Worm (Caenorhabditis elegans) whole organism, L2 larva: ENCODE data around the gene srbc-25.

Experiments used
- C34F6.9 ChIP-seq: fragments of 150-350 bp; optimal IDR thresholded peaks from 2 replicates; lab custom pipeline; 2014; ENCODE audit warnings: missing biosample characterization, missing genetic modification characterization
- Y55F3AM.14 ChIP-seq: fragments of 200-800 bp; sonication (Bioruptor generic); optimal IDR thresholded peaks from 2 replicates; lab custom pipeline; 2018; ENCODE audit warnings: mild to moderate bottlenecking, missing genetic modification characterization, missing compliant biosample characterization
- ZK546.5 ChIP-seq: sonication (generic microtip); optimal IDR thresholded peaks from 2 replicates; lab custom pipeline; 2017; ENCODE audit warnings: missing biosample characterization, missing genetic modification characterization
- aly-2 ChIP-seq: fragments of 150-350 bp; optimal IDR thresholded peaks from 2 replicates; lab custom pipeline; 2014; ENCODE audit warnings: missing biosample characterization, missing genetic modification characterization
- ama-1 ChIP-seq: fragments of 150-350 bp; optimal IDR thresholded peaks from 2 replicates; lab custom pipeline; 2018; ENCODE audit warnings: inconsistent platforms
- ceh-16 ChIP-seq: fragments of 150-350 bp; optimal IDR thresholded peaks from 2 replicates; lab custom pipeline; 2014; ENCODE audit warnings: missing biosample characterization, missing genetic modification characterization
- ceh-82 ChIP-seq: fragments of 150-350 bp; optimal IDR thresholded peaks from 2 replicates; lab custom pipeline; 2014; ENCODE audit warnings: missing biosample characterization, missing genetic modification characterization
- egl-27 ChIP-seq: sonication (generic microtip); optimal IDR thresholded peaks from 3 replicates; lab custom pipeline; 2017; ENCODE audit warnings: missing biosample characterization, missing genetic modification reagents, missing genetic modification characterization
- elt-1 ChIP-seq: fragments of 150-350 bp; optimal IDR thresholded peaks from 2 replicates; lab custom pipeline; 2014; ENCODE audit warnings: missing biosample characterization, missing genetic modification characterization
- elt-3 ChIP-seq: sonication (generic microtip); optimal IDR thresholded peaks from 2 replicates; lab custom pipeline; 2017; ENCODE audit warnings: missing biosample characterization, missing genetic modification characterization
- fos-1 ChIP-seq: fragments of 150-350 bp; optimal IDR thresholded peaks from 2 replicates; lab custom pipeline; 2014; ENCODE audit warnings: missing biosample characterization, missing genetic modification characterization
- gmeb-1 ChIP-seq: fragments of 150-350 bp; optimal IDR thresholded peaks from 2 replicates; lab custom pipeline; 2014; ENCODE audit warnings: missing biosample characterization, missing genetic modification characterization
- lin-11 ChIP-seq: fragments of 150-350 bp; sonication (generic microtip); optimal IDR thresholded peaks from 2 replicates; lab custom pipeline; 2014; ENCODE audit warnings: missing biosample characterization, missing genetic modification characterization, inconsistent platforms, mixed read lengths
- lin-13 ChIP-seq: fragments of 150-350 bp; optimal IDR thresholded peaks from 2 replicates; lab custom pipeline; 2014; ENCODE audit warnings: missing biosample characterization, missing genetic modification reagents, missing genetic modification characterization
- lsy-2 ChIP-seq, 2 experiments: fragments of 150-350 bp in 1 of 2; sonication (generic microtip) in 1 of 2; optimal IDR thresholded peaks; 2 replicates each; lab custom pipeline; 2014 to 2017; ENCODE audit warnings: missing biosample characterization in 2 of 2, missing genetic modification characterization in 2 of 2
- mab-5 ChIP-seq: fragments of 150-350 bp; optimal IDR thresholded peaks from 2 replicates; lab custom pipeline; 2014; ENCODE audit warnings: missing biosample characterization, missing genetic modification characterization
- mbf-1 ChIP-seq: sonication (generic microtip); optimal IDR thresholded peaks from 2 replicates; lab custom pipeline; 2017; ENCODE audit warnings: missing biosample characterization, missing genetic modification characterization
- mdl-1 ChIP-seq, 2 experiments: fragments of 150-350 bp in 1 of 2; sonication (generic microtip) in 1 of 2; optimal IDR thresholded peaks; 2 replicates each; lab custom pipeline; 2017; ENCODE audit warnings: missing biosample characterization in 2 of 2, missing genetic modification characterization in 2 of 2
- nhr-10 ChIP-seq: sonication (generic microtip); optimal IDR thresholded peaks from 2 replicates; lab custom pipeline; 2017; ENCODE audit warnings: missing biosample characterization, missing genetic modification characterization
- nhr-11 ChIP-seq: fragments of 150-350 bp; optimal IDR thresholded peaks from 2 replicates; lab custom pipeline; 2014; ENCODE audit warnings: missing biosample characterization, missing genetic modification characterization
- nhr-12 ChIP-seq: fragments of 150-350 bp; optimal IDR thresholded peaks from 2 replicates; lab custom pipeline; 2014; ENCODE audit warnings: missing biosample characterization, missing genetic modification characterization
- nhr-21 ChIP-seq: fragments of 150-350 bp; optimal IDR thresholded peaks from 2 replicates; lab custom pipeline; 2014; ENCODE audit warnings: missing biosample characterization, missing genetic modification characterization
- nhr-237 ChIP-seq: fragments of 150-350 bp; optimal IDR thresholded peaks from 2 replicates; lab custom pipeline; 2014; ENCODE audit warnings: missing biosample characterization, missing genetic modification characterization
- nhr-25 ChIP-seq: fragments of 150-350 bp; sonication (generic microtip); optimal IDR thresholded peaks from 3 replicates; lab custom pipeline; 2014; ENCODE audit warnings: missing biosample characterization, missing genetic modification characterization
- nhr-6 ChIP-seq: fragments of 150-350 bp; optimal IDR thresholded peaks from 2 replicates; lab custom pipeline; 2014; ENCODE audit warnings: missing biosample characterization, missing genetic modification characterization
- sem-4 ChIP-seq: fragments of 150-350 bp; optimal IDR thresholded peaks from 2 replicates; lab custom pipeline; 2014; ENCODE audit warnings: missing biosample characterization, missing genetic modification reagents, missing genetic modification characterization
- skn-1 ChIP-seq: sonication (generic microtip); optimal IDR thresholded peaks from 2 replicates; lab custom pipeline; 2017; ENCODE audit warnings: missing biosample characterization, missing genetic modification characterization
- sma-9 ChIP-seq, 2 experiments: fragments of 150-350 bp in 1 of 2; sonication (generic microtip) in 1 of 2; optimal IDR thresholded peaks; 2 replicates each; lab custom pipeline; 2014 to 2016; ENCODE audit warnings: missing genetic modification characterization in 2 of 2, mild to moderate bottlenecking in 1 of 2, missing biosample characterization in 1 of 2, missing compliant biosample characterization in 1 of 2, missing genetic modification reagents in 1 of 2, moderate library complexity in 1 of 2
- snpc-4 ChIP-seq: fragments of 150-350 bp; optimal IDR thresholded peaks from 2 replicates; lab custom pipeline; 2014; ENCODE audit warnings: missing biosample characterization, missing genetic modification characterization
- unc-39 ChIP-seq: fragments of 150-350 bp; optimal IDR thresholded peaks from 2 replicates; lab custom pipeline; 2014; ENCODE audit warnings: missing biosample characterization, missing genetic modification characterization
- unc-62 ChIP-seq: fragments of 150-350 bp; optimal IDR thresholded peaks from 2 replicates; lab custom pipeline; 2014; ENCODE audit warnings: missing biosample characterization, missing genetic modification reagents, missing genetic modification characterization
- zag-1 ChIP-seq: fragments of 150-350 bp; optimal IDR thresholded peaks from 2 replicates; lab custom pipeline; 2014; ENCODE audit warnings: missing biosample characterization, missing genetic modification characterization
- ztf-1 ChIP-seq: fragments of 200-800 bp; sonication (Bioruptor generic); conservative IDR thresholded peaks from 2 replicates; pipeline ENCODE4 v1.3.6; 2022; ENCODE audit warnings: missing genetic modification characterization, missing compliant biosample characterization
- ztf-11 ChIP-seq: sonication (generic microtip); optimal IDR thresholded peaks from 2 replicates; lab custom pipeline; 2017; ENCODE audit warnings: missing biosample characterization, missing genetic modification characterization
- ztf-4 ChIP-seq: fragments of 150-350 bp; optimal IDR thresholded peaks from 2 replicates; lab custom pipeline; 2014; ENCODE audit warnings: missing biosample characterization, missing genetic modification characterization

The srbc-25 gene

ce11 chrV:17178457-17178856, 4.6 kb downstream of the srbc-25 start, which contains the start of gene srh-174:
srh-174 (plus strand) TSS chrV:17178757.
- no peak for TF ChIP-seq mdl-1 (tag; optimal IDR thresholded peaks at IDR 0.05; lab: Kevin White, UChicago)
- no peak for TF ChIP-seq ZK546.5
- no peak for TF ChIP-seq gmeb-1 (tag; lab: Kevin White, UChicago)
- TF ChIP-seq C34F6.9 (tag; lab: Kevin White, UChicago): no peak
- TF ChIP-seq lin-13: no peak
- TF ChIP-seq zag-1: no peak
- TF ChIP-seq nhr-25: no peak
- no peak for TF ChIP-seq nhr-10
- TF ChIP-seq ztf-4 (tag; lab: Kevin White, UChicago): no peak
- no peak for TF ChIP-seq aly-2 (tag; lab: Kevin White, UChicago)
- no peak for TF ChIP-seq ceh-82 (tag; lab: Kevin White, UChicago)
- no peak for TF ChIP-seq nhr-12
- no peak for TF ChIP-seq fos-1 (tag; lab: Kevin White, UChicago)
- TF ChIP-seq, all 48 proteins: peak for 0

- no peak for TF ChIP-seq nhr-21 (tag; lab: Kevin White, UChicago)
- no peak for TF ChIP-seq gmeb-1 (tag; lab: Kevin White, UChicago)
- no peak for TF ChIP-seq nhr-12
- TF ChIP-seq nhr-6 (tag; lab: Kevin White, UChicago): no peak
- TF ChIP-seq mbf-1 (tag; lab: Kevin White, UChicago): no peak
- no peak for TF ChIP-seq sem-4
- no peak for TF ChIP-seq sma-9 (GFP tag; optimal IDR thresholded peaks at IDR 0.05; lab: Kevin White, UChicago)
- TF ChIP-seq sma-9 (tag; optimal IDR thresholded peaks at IDR 0.05; lab: Kevin White, UChicago): no peak
- no peak for TF ChIP-seq nhr-10
- TF ChIP-seq mdl-1 (tag; optimal IDR thresholded peaks at IDR 0.05; lab: Kevin White, UChicago): no peak
- no peak for TF ChIP-seq Y55F3AM.14 (GFP tag; lab: Kevin White, UChicago)
- no peak for TF ChIP-seq ztf-1 (GFP tag; lab: Robert Waterston, UW)
These were observed 8.2 kb downstream of the srbc-25 start, which contains the start of gene srh-159 for ce11 chrV:17182045-17182444. srh-159 (plus strand) TSS chrV:17182345.

DNA sequence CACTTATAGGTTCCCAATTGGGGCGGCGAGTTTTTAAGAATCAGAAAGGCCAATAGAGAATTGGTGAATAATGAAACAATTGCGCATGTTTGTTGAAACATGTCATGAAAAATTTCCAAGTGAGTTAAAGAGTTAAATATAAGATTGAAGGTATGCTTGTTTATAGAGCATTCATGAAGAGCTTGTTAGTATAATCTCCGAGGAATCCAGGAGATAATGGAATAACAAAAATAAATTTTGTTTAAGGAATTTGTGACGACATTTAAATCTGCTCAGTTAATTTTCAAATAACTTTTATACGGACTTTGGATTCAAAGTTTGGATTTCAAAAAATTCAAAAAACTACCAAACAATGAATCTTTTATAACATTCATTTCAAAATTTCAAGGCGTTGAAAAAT, 16.6 kb downstream of the srbc-25 start, which contains the start of gene str-199:
Gene str-199, minus strand, starts transcription at position 101 of the 400 bp plus-strand sequence.
- TF ChIP-seq mab-5 (tag; lab: Kevin White, UChicago): no peak
- no peak for TF ChIP-seq gmeb-1 (tag; lab: Kevin White, UChicago)
- TF ChIP-seq mbf-1 (tag; lab: Kevin White, UChicago): no peak
- TF ChIP-seq skn-1: no peak

DNA sequence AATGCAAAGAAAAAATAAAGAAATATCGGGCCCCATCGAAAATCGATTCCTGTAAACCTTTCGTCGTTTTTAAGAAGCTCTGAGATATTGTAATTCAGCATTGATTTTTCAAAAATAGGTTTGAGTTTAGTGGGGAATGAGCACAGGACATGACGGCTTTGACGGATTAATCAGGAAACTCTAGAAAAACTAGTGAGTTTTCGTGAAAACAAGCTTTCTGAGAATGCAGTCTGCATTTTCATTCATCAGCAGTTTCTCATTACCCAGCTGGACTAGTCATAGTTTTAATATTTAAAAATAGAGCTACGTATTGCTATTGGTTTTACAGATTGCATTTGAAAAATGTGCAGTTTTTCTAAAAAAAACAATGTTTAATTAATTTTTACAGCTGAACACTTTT, 18.4 kb downstream of the srbc-25 start, which contains the start of gene srz-47:
Gene srz-47, minus strand, starts transcription at position 101 of the 400 bp plus-strand sequence.
- TF ChIP-seq nhr-237 (tag; lab: Kevin White, UChicago): no peak
- TF ChIP-seq ceh-16 (tag; lab: Kevin White, UChicago): no peak
- TF ChIP-seq lin-11: no peak
- TF ChIP-seq mdl-1 (tag; optimal IDR thresholded peaks at IDR 0.05; lab: Kevin White, UChicago): no peak
- no peak for TF ChIP-seq egl-27 (tag; lab: Kevin White, UChicago)
- TF ChIP-seq sem-4: no peak
- TF ChIP-seq ceh-82 (tag; lab: Kevin White, UChicago): no peak
- TF ChIP-seq nhr-12: no peak
- no peak for TF ChIP-seq unc-39 (tag; lab: Kevin White, UChicago)
- TF ChIP-seq elt-3 (tag; lab: Kevin White, UChicago): no peak
- no peak for TF ChIP-seq mbf-1 (tag; lab: Kevin White, UChicago)
- TF ChIP-seq aly-2 (tag; lab: Kevin White, UChicago): no peak
- TF ChIP-seq nhr-21 (tag; lab: Kevin White, UChicago): no peak
- no peak for TF ChIP-seq lsy-2 (tag; optimal IDR thresholded peaks at IDR 0.05; lab: Kevin White, UChicago)
- TF ChIP-seq C34F6.9 (tag; lab: Kevin White, UChicago): no peak
- no peak for TF ChIP-seq snpc-4 (tag; lab: Kevin White, UChicago)
- no peak for TF ChIP-seq mab-5 (tag; lab: Kevin White, UChicago)
- TF ChIP-seq ztf-11 (tag; lab: Kevin White, UChicago): no peak
- no peak for TF ChIP-seq Y55F3AM.14 (GFP tag; lab: Kevin White, UChicago)

DNA sequence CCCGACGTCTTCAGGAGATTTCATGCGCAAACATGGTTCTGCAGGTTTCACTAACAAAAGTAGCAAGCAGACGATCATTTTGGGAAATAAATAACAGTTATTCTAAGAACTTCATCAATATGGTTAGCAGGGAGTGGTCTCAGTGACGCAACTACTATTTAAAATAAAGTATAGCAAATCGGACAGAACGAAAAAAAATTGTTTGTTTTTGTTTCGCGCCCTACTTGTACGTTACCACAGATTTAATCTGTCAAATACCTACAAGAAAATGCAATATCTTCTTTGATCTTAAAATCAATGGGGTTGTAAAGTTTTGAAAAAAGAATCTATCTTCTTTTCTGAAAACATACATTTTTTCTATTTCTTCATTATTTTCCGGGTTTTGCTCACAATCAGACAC, 25.1 kb downstream of the srbc-25 start, which contains the start of gene srz-96:
Gene srz-96, plus strand, starts transcription at position 301 of the 400 bp plus-strand sequence.
- TF ChIP-seq ceh-16 (tag; lab: Kevin White, UChicago) (no peak), lin-11 (no peak), ztf-11 (tag; lab: Kevin White, UChicago) (no peak), nhr-12 (no peak), egl-27 (tag; lab: Kevin White, UChicago) (no peak), nhr-11 (tag; lab: Kevin White, UChicago) (no peak), unc-62 (GFP tag; lab: Kevin White, UChicago) (no peak), Y55F3AM.14 (GFP tag; lab: Kevin White, UChicago) (no peak), elt-1 (tag; lab: Kevin White, UChicago) (no peak), lin-13 (no peak), elt-3 (tag; lab: Kevin White, UChicago) (no peak), mbf-1 (tag; lab: Kevin White, UChicago) (no peak), ztf-4 (tag; lab: Kevin White, UChicago) (no peak), nhr-21 (tag; lab: Kevin White, UChicago) (no peak), nhr-6 (tag; lab: Kevin White, UChicago) (no peak), mdl-1 (tag; optimal IDR thresholded peaks at IDR 0.05; lab: Kevin White, UChicago) (no peak), ama-1 (lab: Kevin White, UChicago) (no peak), snpc-4 (tag; lab: Kevin White, UChicago) (no peak), ZK546.5 (no peak), sem-4 (no peak)
- TF ChIP-seq, all 48 proteins: peak for 0
